Fruit fly (Drosophila melanogaster) whole organism, pupa: Measurements from ENCODE around the gene CG7772.

ENCODE experiments used
- CG14655 ChIP-seq: fragments of 200-800 bp; sonication (Bioruptor generic); optimal IDR thresholded peaks from 3 replicates; lab custom pipeline; 2017; ENCODE audit warnings: mild to moderate bottlenecking, missing biosample characterization, missing genetic modification reagents, missing genetic modification characterization
- CG15710 ChIP-seq: fragments of 200-800 bp; sonication (Bioruptor generic); optimal IDR thresholded peaks from 2 replicates; lab custom pipeline; 2018; ENCODE audit warnings: missing biosample characterization, mild to moderate bottlenecking, missing genetic modification characterization, moderate library complexity
- EcR ChIP-seq: fragments of 200-800 bp; sonication (Bioruptor generic); optimal IDR thresholded peaks from 3 replicates; lab custom pipeline; 2019; ENCODE audit warnings: missing biosample characterization, missing genetic modification characterization, mild to moderate bottlenecking, moderate library complexity, missing genetic modification reagents
- Pif1A ChIP-seq: fragments of 200-800 bp; sonication (Bioruptor generic); optimal IDR thresholded peaks from 3 replicates; lab custom pipeline; 2016; ENCODE audit warnings: missing biosample characterization, missing genetic modification characterization
- gl ChIP-seq: fragments of 200-800 bp; sonication (Bioruptor generic); optimal IDR thresholded peaks from 2 replicates; lab custom pipeline; 2018; ENCODE audit warnings: missing biosample characterization, mild to moderate bottlenecking, missing genetic modification characterization

DNA sequence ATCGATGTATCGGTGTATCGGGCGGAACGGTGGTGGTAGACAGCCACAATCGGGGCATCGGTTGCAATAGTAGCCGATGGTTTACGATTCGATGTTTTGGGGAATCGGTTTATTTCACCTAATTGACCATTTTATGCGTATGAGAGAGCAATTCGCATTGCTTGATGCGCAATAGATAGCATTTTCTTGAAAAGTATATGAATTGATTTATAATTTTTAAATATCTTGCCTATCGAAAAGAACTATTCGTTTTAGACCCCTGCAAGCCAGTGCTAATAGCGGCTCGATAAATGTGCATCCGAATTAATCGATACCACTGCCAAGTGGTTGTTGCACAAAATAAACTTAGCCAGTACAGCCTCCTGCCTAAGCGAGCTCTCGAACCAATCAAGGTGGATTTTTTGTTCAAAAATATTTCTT is 19.8 kb downstream of the CG7772 start, which contains the start of gene mnb:
- no peak for TF ChIP-seq gl (tag; lab: Kevin White, UChicago)
- no peak for TF ChIP-seq CG14655
- no peak for TF ChIP-seq CG15710 (tag; lab: Kevin White, UChicago)
- no peak for TF ChIP-seq EcR (GFP tag; lab: Kevin White, UChicago)
- no peak for TF ChIP-seq Pif1A (GFP tag; lab: Kevin White, UChicago)
